Worm (Caenorhabditis elegans): ENCODE results near the gene amt-1.

amt-1 gene

ce11 chrX:4544543-4544942, 26.7 kb upstream of the amt-1 start, which contains the start of gene C07A12.2:
TSS of gene C07A12.2 (plus strand) at chrX:4544843.
- no peak for TF ChIP-seq lin-32 (GFP tag; optimal IDR thresholded peaks at IDR 0.05)
- no peak for TF ChIP-seq drap-1 (GFP tag; optimal IDR thresholded peaks at IDR 0.05)
- no peak for TF ChIP-seq ztf-11 (tag; optimal IDR thresholded peaks at IDR 0.05)

- TF ChIP-seq bed-3 (GFP tag; optimal IDR thresholded peaks at IDR 0.05) (no peak), nhr-12 (tag; optimal IDR thresholded peaks at IDR 0.05) (no peak), zip-8 (tag; optimal IDR thresholded peaks at IDR 0.05) (no peak), elt-1 (tag; optimal IDR thresholded peaks at IDR 0.05; ENCODE audit: borderline replicate concordance, insufficient read depth) (peak; percentile 50), nhr-2 (tag; optimal IDR thresholded peaks at IDR 0.05) (peak; percentile 58), unc-62 (GFP tag; optimal IDR thresholded peaks at IDR 0.05) (no peak), ces-1 (GFP tag; optimal IDR thresholded peaks at IDR 0.05) (no peak), ham-2 (GFP tag; optimal IDR thresholded peaks at IDR 0.05) (peak; percentile 78), snpc-4 (tag; optimal IDR thresholded peaks at IDR 0.05) (no peak), hlh-1 (tag; optimal IDR thresholded peaks at IDR 0.05) (no peak), ceh-83 (GFP tag; optimal IDR thresholded peaks at IDR 0.05) (no peak)
Observed at ce11 chrX:4548929-4549328, 22.3 kb upstream of the amt-1 start.

- TF ChIP-seq unc-120 (tag; optimal IDR thresholded peaks at IDR 0.05; ENCODE audit: poor library complexity, severe bottlenecking) (no peak), ham-2 (GFP tag; optimal IDR thresholded peaks at IDR 0.05) (peak; percentile 11), nhr-2 (tag; optimal IDR thresholded peaks at IDR 0.05) (no peak)
Observed at ce11 chrX:4549853-4550596, 21.2 kb upstream of the amt-1 start, which contains the start of gene C07A12.18. TSS of gene C07A12.18 (minus strand) at chrX:4549903.

- TF ChIP-seq unc-62 (GFP tag; optimal IDR thresholded peaks at IDR 0.05) (no peak), lin-32 (GFP tag; optimal IDR thresholded peaks at IDR 0.05) (no peak), ham-2 (GFP tag; optimal IDR thresholded peaks at IDR 0.05) (peak; percentile 99), hlh-1 (tag; optimal IDR thresholded peaks at IDR 0.05) (no peak), nhr-76 (tag; optimal IDR thresholded peaks at IDR 0.05) (no peak), cnd-1 (tag; optimal IDR thresholded peaks at IDR 0.05) (no peak), lsy-2 (tag; optimal IDR thresholded peaks at IDR 0.05) (no peak), zip-8 (tag; optimal IDR thresholded peaks at IDR 0.05) (peak; percentile 75), ztf-11 (tag; optimal IDR thresholded peaks at IDR 0.05) (no peak), mls-2 (tag; optimal IDR thresholded peaks at IDR 0.05) (no peak), nhr-2 (tag; optimal IDR thresholded peaks at IDR 0.05) (no peak), elt-1 (tag; optimal IDR thresholded peaks at IDR 0.05; ENCODE audit: borderline replicate concordance, insufficient read depth) (peak; percentile 81), sptf-1 (tag; optimal IDR thresholded peaks at IDR 0.05) (no peak), ceh-43 (GFP tag; optimal IDR thresholded peaks at IDR 0.05) (no peak)
Observed at ce11 chrX:4550987-4551386, 20.2 kb upstream of the amt-1 start.

- TF ChIP-seq ceh-39 (tag; optimal IDR thresholded peaks at IDR 0.05) (no peak), drap-1 (GFP tag; optimal IDR thresholded peaks at IDR 0.05) (no peak), ham-2 (GFP tag; optimal IDR thresholded peaks at IDR 0.05) (peak; percentile 100), ceh-83 (GFP tag; optimal IDR thresholded peaks at IDR 0.05) (no peak), lsy-2 (tag; optimal IDR thresholded peaks at IDR 0.05) (no peak), snpc-4 (tag; optimal IDR thresholded peaks at IDR 0.05) (no peak), elt-1 (tag; optimal IDR thresholded peaks at IDR 0.05; ENCODE audit: borderline replicate concordance, insufficient read depth) (peak; percentile 86), lin-32 (GFP tag; optimal IDR thresholded peaks at IDR 0.05) (no peak), unc-62 (GFP tag; optimal IDR thresholded peaks at IDR 0.05) (peak; percentile 10), pha-4 (tag; optimal IDR thresholded peaks at IDR 0.05) (no peak), nhr-12 (tag; optimal IDR thresholded peaks at IDR 0.05) (no peak)
Observed at ce11 chrX:4553033-4553432, 18.2 kb upstream of the amt-1 start.

ce11 chrX:4553491-4553890, 17.7 kb upstream of the amt-1 start:
- TF ChIP-seq nhr-237 (tag; optimal IDR thresholded peaks at IDR 0.05), result no peak
- TF ChIP-seq snpc-4 (tag; optimal IDR thresholded peaks at IDR 0.05), result no peak
- TF ChIP-seq mab-5 (tag; optimal IDR thresholded peaks at IDR 0.05), result no peak
- no peak for TF ChIP-seq tbx-8 (GFP tag; optimal IDR thresholded peaks at IDR 0.05)
- TF ChIP-seq nhr-12 (tag; optimal IDR thresholded peaks at IDR 0.05), result no peak

Measured in whole organism, mixed stage, embryonic.